Worm (Caenorhabditis elegans) whole organism, young adult: Measurements from ENCODE around the gene srw-21.

ENCODE experiments used
- F52B5.7 ChIP-seq: sonication (generic microtip); optimal IDR thresholded peaks from 2 replicates; lab custom pipeline; 2016; ENCODE audit warnings: mild to moderate bottlenecking, missing genetic modification characterization, missing compliant biosample characterization
- ama-1 ChIP-seq, 3 experiments: fragments of 150-350 bp in 1 of 3; sonication (generic microtip) in 2 of 3; optimal IDR thresholded peaks; 2 replicates each; lab custom pipeline; 2014 to 2018; ENCODE audit warnings: missing biosample characterization in 2 of 3, missing genetic modification characterization in 2 of 3, missing genetic modification reagents in 2 of 3
- ceh-40 ChIP-seq: fragments of 200-800 bp; sonication (Bioruptor generic); IDR thresholded peaks from 2 replicates; pipeline ENCODE4 v1.3.6; 2022; ENCODE audit warnings: missing genetic modification characterization, missing compliant biosample characterization
- chd-7 ChIP-seq: sonication (generic microtip); optimal IDR thresholded peaks from 2 replicates; lab custom pipeline; 2016; ENCODE audit warnings: mild to moderate bottlenecking, missing genetic modification characterization, moderate library complexity, missing compliant biosample characterization
- dpl-1 ChIP-seq: fragments of 150-350 bp; optimal IDR thresholded peaks from 2 replicates; lab custom pipeline; 2014; ENCODE audit warnings: missing biosample characterization, missing genetic modification reagents, missing genetic modification characterization
- egrh-3 ChIP-seq: fragments of 200-800 bp; sonication (Bioruptor generic); IDR thresholded peaks from 2 replicates; pipeline ENCODE4 v1.3.6; 2022; ENCODE audit warnings: missing genetic modification reagents, missing genetic modification characterization, missing compliant biosample characterization
- lsy-27 ChIP-seq: sonication (generic microtip); optimal IDR thresholded peaks from 2 replicates; lab custom pipeline; 2017; ENCODE audit warnings: missing genetic modification characterization, mild to moderate bottlenecking, missing compliant biosample characterization, antibody characterized with exemption, missing genotype, borderline replicate concordance; ENCODE audit not compliant: insufficient read depth
- nhr-90 ChIP-seq: sonication (generic microtip); optimal IDR thresholded peaks from 2 replicates; lab custom pipeline; 2016; ENCODE audit warnings: missing genotype, mild to moderate bottlenecking, missing genetic modification characterization, missing compliant biosample characterization
- rec-8 ChIP-seq, 2 experiments: sonication (generic microtip); optimal IDR thresholded peaks; 2 replicates each; lab custom pipeline; 2016; ENCODE audit warnings: mild to moderate bottlenecking in 2 of 2, missing genetic modification characterization in 2 of 2, missing genetic modification reagents in 2 of 2, missing genotype in 2 of 2, missing biosample characterization in 1 of 2, missing compliant biosample characterization in 1 of 2, moderate library complexity in 1 of 2
- rpc-1 ChIP-seq, 2 experiments: fragments of 150-350 bp in 1 of 2; sonication (generic microtip) in 1 of 2; optimal IDR thresholded peaks; 2 replicates each; lab custom pipeline; 2014 to 2018; ENCODE audit warnings: missing biosample characterization in 1 of 2, missing genetic modification characterization in 1 of 2, missing genetic modification reagents in 1 of 2, missing genotype in 1 of 2
- tbp1 ChIP-seq: fragments of 200-800 bp; sonication (Bioruptor generic); optimal IDR thresholded peaks from 2 replicates; lab custom pipeline; 2018; ENCODE audit warnings: mild to moderate bottlenecking, missing genetic modification characterization, missing compliant biosample characterization

ce11 chrV:15444188-15444587 lies 43.7 kb upstream of the srw-21 start, which contains the start of gene T26H5.11:
- TF ChIP-seq F52B5.7 (no peak), egrh-3 (no peak), nhr-90 (tag; lab: Kevin White, UChicago) (no peak), rpc-1 (optimal IDR thresholded peaks at IDR 0.05; lab: Kevin White, UChicago) (no peak), rpc-1 (tag; optimal IDR thresholded peaks at IDR 0.05; lab: Kevin White, UChicago) (no peak), tbp1 (GFP tag; lab: Kevin White, UChicago) (no peak), lsy-27 (tag; lab: Kevin White, UChicago) (no peak), ama-1 (optimal IDR thresholded peaks at IDR 0.05; lab: Kevin White, UChicago) (no peak), ama-1 (GFP tag; optimal IDR thresholded peaks at IDR 0.05; lab: Kevin White, UChicago) (no peak), chd-7 (tag; lab: Kevin White, UChicago) (no peak), ceh-40 (GFP tag; lab: Robert Waterston, UW) (no peak), rec-8 (tag; optimal IDR thresholded peaks at IDR 0.05; lab: Kevin White, UChicago) (no peak), dpl-1 (no peak)
